Worm (Caenorhabditis elegans): ENCODE results near the gene thk-1.

- TF ChIP-seq unc-62 (GFP tag; optimal IDR thresholded peaks at IDR 0.05) (no peak), ama-1 (optimal IDR thresholded peaks at IDR 0.05) (no peak), unc-39 (tag; optimal IDR thresholded peaks at IDR 0.05) (no peak), egl-27 (tag; optimal IDR thresholded peaks at IDR 0.05) (no peak), lin-39 (tag; optimal IDR thresholded peaks at IDR 0.05) (no peak)
These were observed 12.6 kb upstream of the thk-1 start, which contains the start of gene R09E10.6 for ce11 chrIV:10294030-10294429.
